Worm (Caenorhabditis elegans): ENCODE data around the gene sre-34.

ce11 chrII:12436717-12437116 is 13.2 kb upstream of the sre-34 start:
- TF ChIP-seq flt-1 (GFP tag; IDR thresholded peaks at IDR 0.05) (no peak), ref-1 (GFP tag; conservative IDR thresholded peaks at IDR 0.05) (no peak), tab-1 (GFP tag; IDR thresholded peaks at IDR 0.05) (no peak), med-1 (GFP tag; optimal IDR thresholded peaks at IDR 0.05; ENCODE audit: insufficient read depth) (no peak), cog-1 (tag; optimal IDR thresholded peaks at IDR 0.05) (no peak), ztf-23 (GFP tag; IDR thresholded peaks at IDR 0.05) (no peak), ztf-29 (GFP tag; IDR thresholded peaks at IDR 0.05) (no peak), klf-2 (GFP tag; conservative IDR thresholded peaks at IDR 0.05) (no peak), T22C8.4 (GFP tag; IDR thresholded peaks at IDR 0.05) (no peak)
